Worm (Caenorhabditis elegans): Measurements from ENCODE around the gene tsp-4.
A peak's percentile ranks its signal among the peaks of the same experiment; 100 is the strongest.

The tsp-4 gene

ce11 chrIV:12520150-12520549 is at the start of gene tsp-4:
TSS of gene tsp-4 (minus strand) at chrIV:12520250.
- TF ChIP-seq dao-5 (tag; optimal IDR thresholded peaks at IDR 0.05) (no peak), W03F9.2 (tag; optimal IDR thresholded peaks at IDR 0.05) (no peak), him-1 (tag; optimal IDR thresholded peaks at IDR 0.05) (no peak)

ce11 chrIV:12567176-12567892 is 47.3 kb upstream of the tsp-4 start, which contains the start of the genes hsb-1 and let-99:
TSS of gene hsb-1 (minus strand) at chrIV:12567226.
TSS of gene let-99 (plus strand) at chrIV:12567842.
- TF ChIP-seq him-1 (tag; optimal IDR thresholded peaks at IDR 0.05) (no peak), dao-5 (tag; optimal IDR thresholded peaks at IDR 0.05) (no peak), W03F9.2 (tag; optimal IDR thresholded peaks at IDR 0.05) (peak; percentile 41)

ce11 chrIV:12565933-12566540 is 46.0 kb upstream of the tsp-4 start, which contains the start of gene eak-7:
TSS of gene eak-7 (minus strand) at chrIV:12565983.
- TF ChIP-seq dao-5 (tag; optimal IDR thresholded peaks at IDR 0.05) (no peak), W03F9.2 (tag; optimal IDR thresholded peaks at IDR 0.05) (no peak), him-1 (tag; optimal IDR thresholded peaks at IDR 0.05) (no peak)

ce11 chrIV:12560568-12560967 is 40.5 kb upstream of the tsp-4 start, which contains the start of gene snb-7:
TSS of gene snb-7 (plus strand) at chrIV:12560868.
- TF ChIP-seq dao-5 (tag; optimal IDR thresholded peaks at IDR 0.05) (no peak), W03F9.2 (tag; optimal IDR thresholded peaks at IDR 0.05) (no peak), him-1 (tag; optimal IDR thresholded peaks at IDR 0.05) (no peak)

- TF ChIP-seq W03F9.2 (tag; optimal IDR thresholded peaks at IDR 0.05) = peak; percentile 70
- no peak for TF ChIP-seq dao-5 (tag; optimal IDR thresholded peaks at IDR 0.05)
Observed at ce11 chrIV:12558925-12559450, 38.9 kb upstream of the tsp-4 start, which contains the start of the genes ZK795.2 and ZK795.3. TSS of gene ZK795.2 (minus strand) at chrIV:12558975. TSS of gene ZK795.3 (plus strand) at chrIV:12559365.

- no peak for TF ChIP-seq dao-5 (tag; optimal IDR thresholded peaks at IDR 0.05)
- no peak for TF ChIP-seq him-1 (tag; optimal IDR thresholded peaks at IDR 0.05)
- TF ChIP-seq W03F9.2 (tag; optimal IDR thresholded peaks at IDR 0.05) = no peak
Observed at ce11 chrIV:12551944-12552343, 31.9 kb upstream of the tsp-4 start.

- TF ChIP-seq W03F9.2 (tag; optimal IDR thresholded peaks at IDR 0.05) (no peak), dao-5 (tag; optimal IDR thresholded peaks at IDR 0.05) (no peak), him-1 (tag; optimal IDR thresholded peaks at IDR 0.05) (no peak)
Observed at ce11 chrIV:12549014-12549413, 29.0 kb upstream of the tsp-4 start.

- TF ChIP-seq dao-5 (tag; optimal IDR thresholded peaks at IDR 0.05) = no peak
- TF ChIP-seq W03F9.2 (tag; optimal IDR thresholded peaks at IDR 0.05) = no peak
- no peak for TF ChIP-seq him-1 (tag; optimal IDR thresholded peaks at IDR 0.05)
Observed at ce11 chrIV:12547824-12548223, 27.8 kb upstream of the tsp-4 start, which contains the start of gene ipmk-1. TSS of gene ipmk-1 (plus strand) at chrIV:12548124.

- no peak for TF ChIP-seq him-1 (tag; optimal IDR thresholded peaks at IDR 0.05)
- TF ChIP-seq W03F9.2 (tag; optimal IDR thresholded peaks at IDR 0.05) = no peak
- TF ChIP-seq dao-5 (tag; optimal IDR thresholded peaks at IDR 0.05) = no peak
Observed at ce11 chrIV:12545902-12546301, 25.9 kb upstream of the tsp-4 start.

- no peak for TF ChIP-seq him-1 (tag; optimal IDR thresholded peaks at IDR 0.05)
- no peak for TF ChIP-seq dao-5 (tag; optimal IDR thresholded peaks at IDR 0.05)
- no peak for TF ChIP-seq W03F9.2 (tag; optimal IDR thresholded peaks at IDR 0.05)
Observed at ce11 chrIV:12545393-12545792, 25.3 kb upstream of the tsp-4 start.

ce11 chrIV:12544624-12545023 is 24.6 kb upstream of the tsp-4 start:
- TF ChIP-seq W03F9.2 (tag; optimal IDR thresholded peaks at IDR 0.05) (no peak), dao-5 (tag; optimal IDR thresholded peaks at IDR 0.05) (no peak), him-1 (tag; optimal IDR thresholded peaks at IDR 0.05) (no peak)

- TF ChIP-seq dao-5 (tag; optimal IDR thresholded peaks at IDR 0.05) (no peak), W03F9.2 (tag; optimal IDR thresholded peaks at IDR 0.05) (no peak), him-1 (tag; optimal IDR thresholded peaks at IDR 0.05) (no peak)
Observed at ce11 chrIV:12542011-12542410, 22.0 kb upstream of the tsp-4 start, which contains the start of gene ham-1. TSS of gene ham-1 (plus strand) at chrIV:12542183.

ce11 chrIV:12540242-12540641 is 20.2 kb upstream of the tsp-4 start:
- no peak for TF ChIP-seq W03F9.2 (tag; optimal IDR thresholded peaks at IDR 0.05)
- TF ChIP-seq him-1 (tag; optimal IDR thresholded peaks at IDR 0.05) = no peak
- TF ChIP-seq dao-5 (tag; optimal IDR thresholded peaks at IDR 0.05) = no peak

ce11 chrIV:12537694-12538093 is 17.6 kb upstream of the tsp-4 start:
- TF ChIP-seq W03F9.2 (tag; optimal IDR thresholded peaks at IDR 0.05) (no peak), dao-5 (tag; optimal IDR thresholded peaks at IDR 0.05) (no peak), him-1 (tag; optimal IDR thresholded peaks at IDR 0.05) (no peak)

All from whole organism, L4/young adult.